Worm (Caenorhabditis elegans) whole organism, mixed stage, embryonic: Measurements from ENCODE around the gene C24H10.4.

Experiments used
- M03D4.4 ChIP-seq: sonication (generic microtip); optimal IDR thresholded peaks from 2 replicates; lab custom pipeline; 2017; ENCODE audit warnings: mild to moderate bottlenecking, missing genetic modification characterization, missing compliant biosample characterization
- bed-3 ChIP-seq: fragments of 200-800 bp; sonication (Bioruptor generic); optimal IDR thresholded peaks from 3 replicates; lab custom pipeline; 2018; ENCODE audit warnings: mild to moderate bottlenecking, missing genetic modification characterization, moderate library complexity, missing compliant biosample characterization
- blmp-1 ChIP-seq: fragments of 150-350 bp; optimal IDR thresholded peaks from 2 replicates; lab custom pipeline; 2014; ENCODE audit warnings: missing biosample characterization, missing genetic modification characterization
- ceh-43 ChIP-seq: fragments of 200-800 bp; sonication (Bioruptor generic); optimal IDR thresholded peaks from 2 replicates; lab custom pipeline; 2018; ENCODE audit warnings: mild to moderate bottlenecking, missing genetic modification characterization, moderate library complexity, missing compliant biosample characterization
- ceh-83 ChIP-seq: fragments of 200-800 bp; sonication (Bioruptor generic); optimal IDR thresholded peaks from 2 replicates; lab custom pipeline; 2018; ENCODE audit warnings: mild to moderate bottlenecking, missing genetic modification characterization, missing compliant biosample characterization
- ces-1 ChIP-seq: fragments of 150-350 bp; optimal IDR thresholded peaks from 2 replicates; lab custom pipeline; 2014; ENCODE audit warnings: missing biosample characterization, missing genetic modification reagents, missing genetic modification characterization
- cnd-1 ChIP-seq: fragments of 200-800 bp; sonication (Bioruptor generic); optimal IDR thresholded peaks from 2 replicates; lab custom pipeline; 2018; ENCODE audit warnings: mild to moderate bottlenecking, missing genetic modification characterization, missing compliant biosample characterization
- drap-1 ChIP-seq: fragments of 200-800 bp; sonication (Bioruptor generic); optimal IDR thresholded peaks from 3 replicates; lab custom pipeline; 2018; ENCODE audit warnings: mild to moderate bottlenecking, missing genetic modification characterization, missing compliant biosample characterization
- elt-3 ChIP-seq: fragments of 150-350 bp; optimal IDR thresholded peaks from 2 replicates; lab custom pipeline; 2014; ENCODE audit warnings: missing biosample characterization, missing genetic modification characterization
- flh-1 ChIP-seq: fragments of 200-800 bp; sonication (Bioruptor generic); optimal IDR thresholded peaks from 2 replicates; lab custom pipeline; 2018; ENCODE audit warnings: mild to moderate bottlenecking, missing genetic modification characterization, moderate library complexity, missing compliant biosample characterization
- ham-2 ChIP-seq: fragments of 200-800 bp; sonication (Bioruptor generic); optimal IDR thresholded peaks from 2 replicates; lab custom pipeline; 2018; ENCODE audit warnings: mild to moderate bottlenecking, missing genetic modification characterization, missing compliant biosample characterization
- hlh-1 ChIP-seq: fragments of 150-350 bp; optimal IDR thresholded peaks from 2 replicates; lab custom pipeline; 2014; ENCODE audit warnings: missing biosample characterization, missing genetic modification reagents, missing genetic modification characterization
- lin-13 ChIP-seq: fragments of 150-350 bp; optimal IDR thresholded peaks from 2 replicates; lab custom pipeline; 2014; ENCODE audit warnings: missing biosample characterization, missing genetic modification characterization
- mab-5 ChIP-seq: fragments of 150-350 bp; optimal IDR thresholded peaks from 2 replicates; lab custom pipeline; 2014; ENCODE audit warnings: missing biosample characterization, missing genetic modification characterization
- mep-1 ChIP-seq: fragments of 150-350 bp; optimal IDR thresholded peaks from 2 replicates; lab custom pipeline; 2017; ENCODE audit warnings: missing biosample characterization, missing genetic modification reagents, missing genetic modification characterization, inconsistent platforms
- mls-2 ChIP-seq: sonication (generic microtip); optimal IDR thresholded peaks from 2 replicates; lab custom pipeline; 2016; ENCODE audit warnings: mild to moderate bottlenecking, missing genetic modification characterization, moderate library complexity, missing compliant biosample characterization
- nhr-12 ChIP-seq: fragments of 150-350 bp; optimal IDR thresholded peaks from 2 replicates; lab custom pipeline; 2014; ENCODE audit warnings: missing biosample characterization, missing genetic modification characterization
- nhr-2 ChIP-seq: fragments of 150-350 bp; optimal IDR thresholded peaks from 2 replicates; lab custom pipeline; 2014; ENCODE audit warnings: missing biosample characterization, missing genetic modification characterization
- nhr-237 ChIP-seq: fragments of 150-350 bp; optimal IDR thresholded peaks from 2 replicates; lab custom pipeline; 2014; ENCODE audit warnings: missing biosample characterization, missing genetic modification characterization
- nhr-28 ChIP-seq: fragments of 150-350 bp; optimal IDR thresholded peaks from 2 replicates; lab custom pipeline; 2014; ENCODE audit warnings: missing biosample characterization, missing genetic modification characterization
- nhr-76 ChIP-seq: sonication (generic microtip); optimal IDR thresholded peaks from 2 replicates; lab custom pipeline; 2017; ENCODE audit warnings: missing biosample characterization, missing genetic modification characterization
- pha-4 ChIP-seq: fragments of 150-350 bp; optimal IDR thresholded peaks from 2 replicates; lab custom pipeline; 2018; ENCODE audit warnings: missing biosample characterization, missing genetic modification reagents, missing genetic modification characterization
- sem-2 ChIP-seq: fragments of 200-800 bp; sonication (Bioruptor generic); optimal IDR thresholded peaks from 2 replicates; lab custom pipeline; 2018; ENCODE audit warnings: mild to moderate bottlenecking, missing genetic modification characterization, missing compliant biosample characterization
- sptf-1 ChIP-seq: sonication (generic microtip); optimal IDR thresholded peaks from 2 replicates; lab custom pipeline; 2017; ENCODE audit warnings: mild to moderate bottlenecking, missing genetic modification characterization, moderate library complexity, missing compliant biosample characterization
- tbx-8 ChIP-seq: fragments of 200-800 bp; sonication (Bioruptor generic); optimal IDR thresholded peaks from 2 replicates; lab custom pipeline; 2018; ENCODE audit warnings: mild to moderate bottlenecking, missing genetic modification characterization, moderate library complexity, missing compliant biosample characterization
- unc-120 ChIP-seq: sonication (generic microtip); optimal IDR thresholded peaks from 2 replicates; lab custom pipeline; 2017; ENCODE audit warnings: missing genetic modification characterization, missing compliant biosample characterization; ENCODE audit not compliant: poor library complexity, severe bottlenecking
- unc-39 ChIP-seq: fragments of 150-350 bp; optimal IDR thresholded peaks from 2 replicates; lab custom pipeline; 2014; ENCODE audit warnings: missing biosample characterization, missing genetic modification characterization
- unc-62 ChIP-seq: fragments of 150-350 bp; optimal IDR thresholded peaks from 2 replicates; lab custom pipeline; 2014; ENCODE audit warnings: missing biosample characterization, missing genetic modification reagents, missing genetic modification characterization
- zip-8 ChIP-seq: fragments of 150-350 bp; optimal IDR thresholded peaks from 2 replicates; lab custom pipeline; 2014; ENCODE audit warnings: missing biosample characterization, missing genetic modification characterization
- ztf-11 ChIP-seq: fragments of 150-350 bp; optimal IDR thresholded peaks from 2 replicates; lab custom pipeline; 2014; ENCODE audit warnings: missing biosample characterization, missing genetic modification characterization

C24H10.4 gene

ce11 chrX:5084495-5084894 lies 25.4 kb upstream of the C24H10.4 start, which contains the start of gene ets-5:
Gene ets-5, minus strand, starts transcription at chrX:5084526.
- no peak for TF ChIP-seq M03D4.4 (tag; lab: Kevin White, UChicago)
- no peak for TF ChIP-seq tbx-8 (GFP tag; lab: Kevin White, UChicago)
- no peak for TF ChIP-seq mab-5 (tag; lab: Kevin White, UChicago)

ce11 chrX:5084080-5084479 lies 25.0 kb upstream of the C24H10.4 start:
- TF ChIP-seq nhr-12 = no peak

- TF ChIP-seq unc-62 (GFP tag; lab: Kevin White, UChicago) (no peak), lin-13 (tag; lab: Kevin White, UChicago) (no peak), sem-2 (no peak), nhr-12 (no peak), sptf-1 (tag; lab: Kevin White, UChicago) (no peak)
Measured at ce11 chrX:5079297-5079696, 20.2 kb upstream of the C24H10.4 start.

ce11 chrX:5077696-5078343 lies 18.8 kb upstream of the C24H10.4 start, which contains the start of gene cal-5:
Gene cal-5, minus strand, starts transcription at chrX:5077961.
- TF ChIP-seq hlh-1 (tag; lab: Kevin White, UChicago) (no peak), nhr-237 (tag; lab: Kevin White, UChicago) (no peak), cnd-1 (tag; lab: Kevin White, UChicago) (peak; percentile 21), sptf-1 (tag; lab: Kevin White, UChicago) (peak; percentile 3), elt-3 (tag; lab: Kevin White, UChicago) (no peak), mls-2 (tag; lab: Kevin White, UChicago) (no peak), tbx-8 (GFP tag; lab: Kevin White, UChicago) (no peak), mep-1 (tag; lab: Kevin White, UChicago) (no peak), bed-3 (GFP tag; lab: Kevin White, UChicago) (no peak), ztf-11 (no peak), drap-1 (GFP tag; lab: Kevin White, UChicago) (peak; percentile 17)

ce11 chrX:5075538-5075937 lies 16.5 kb upstream of the C24H10.4 start:
- no peak for TF ChIP-seq hlh-1 (tag; lab: Kevin White, UChicago)
- TF ChIP-seq nhr-28 (tag; lab: Kevin White, UChicago) = no peak
- no peak for TF ChIP-seq mab-5 (tag; lab: Kevin White, UChicago)
- no peak for TF ChIP-seq zip-8 (tag; lab: Kevin White, UChicago)
- no peak for TF ChIP-seq pha-4 (tag; lab: Kevin White, UChicago)
- no peak for TF ChIP-seq blmp-1
- no peak for TF ChIP-seq ceh-43
- no peak for TF ChIP-seq nhr-12
- TF ChIP-seq lin-13 (tag; lab: Kevin White, UChicago) = no peak
- no peak for TF ChIP-seq ceh-83 (GFP tag; lab: Kevin White, UChicago)
- TF ChIP-seq ces-1 = no peak
- TF ChIP-seq nhr-76 = no peak
- TF ChIP-seq nhr-2 (tag; lab: Kevin White, UChicago) = no peak
- no peak for TF ChIP-seq ztf-11
- no peak for TF ChIP-seq mls-2 (tag; lab: Kevin White, UChicago)
- TF ChIP-seq flh-1 = no peak

ce11 chrX:5073895-5074294 lies 14.8 kb upstream of the C24H10.4 start:
- TF ChIP-seq ham-2 (GFP tag; lab: Kevin White, UChicago) (no peak), unc-39 (tag; lab: Kevin White, UChicago) (no peak), zip-8 (tag; lab: Kevin White, UChicago) (no peak), M03D4.4 (tag; lab: Kevin White, UChicago) (no peak), blmp-1 (no peak), unc-120 (tag; lab: Kevin White, UChicago) (no peak), hlh-1 (tag; lab: Kevin White, UChicago) (no peak), pha-4 (tag; lab: Kevin White, UChicago) (no peak)
